Worm (Caenorhabditis elegans) whole organism, young adult: Measurements from ENCODE around the gene M110.9.

Source experiments
- F52B5.7 ChIP-seq: sonication (generic microtip); optimal IDR thresholded peaks from 2 replicates; lab custom pipeline; 2016; ENCODE audit warnings: mild to moderate bottlenecking, missing genetic modification characterization, missing compliant biosample characterization
- ama-1 ChIP-seq, 3 experiments: fragments of 150-350 bp in 1 of 3; sonication (generic microtip) in 2 of 3; optimal IDR thresholded peaks; 2 replicates each; lab custom pipeline; 2014 to 2018; ENCODE audit warnings: missing biosample characterization in 2 of 3, missing genetic modification characterization in 2 of 3, missing genetic modification reagents in 2 of 3
- hrde-1 ChIP-seq: sonication (generic microtip); optimal IDR thresholded peaks from 2 replicates; lab custom pipeline; 2016; ENCODE audit warnings: missing genetic modification characterization, mild to moderate bottlenecking, missing compliant biosample characterization, moderate library complexity, missing genotype, missing genetic modification reagents, borderline replicate concordance

DNA sequence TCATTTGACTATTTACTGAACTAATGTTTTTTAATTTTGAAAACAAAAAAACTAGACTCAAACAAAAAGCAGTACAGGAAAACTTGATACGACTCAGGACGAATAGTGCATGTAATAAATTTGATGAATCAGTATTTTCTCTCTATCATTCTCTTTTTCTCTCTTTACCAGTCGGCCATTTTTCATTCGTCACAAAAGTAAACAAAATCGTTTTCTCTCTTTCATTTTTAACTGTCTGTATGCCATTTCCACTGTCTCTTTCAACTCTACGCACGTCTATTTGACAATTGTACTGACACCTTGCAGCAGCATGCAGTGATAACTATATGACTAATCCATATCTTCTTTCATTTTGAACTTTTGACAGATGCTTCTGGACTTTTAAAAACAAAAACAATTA, 17.7 kb downstream of the M110.9 start, which contains the start of the genes F35C11.2 and F35C11.4:
- no peak for TF ChIP-seq ama-1 (optimal IDR thresholded peaks at IDR 0.05; lab: Kevin White, UChicago)
- TF ChIP-seq ama-1 (GFP tag; optimal IDR thresholded peaks at IDR 0.05; lab: Kevin White, UChicago), result no peak
- TF ChIP-seq hrde-1 (tag; lab: Kevin White, UChicago), result no peak
- no peak for TF ChIP-seq F52B5.7 (tag; lab: Kevin White, UChicago)
